Worm (Caenorhabditis elegans): Measurements from ENCODE around the gene sulp-7.

ce11 chrX:11050335-11050734, 30.1 kb upstream of the sulp-7 start:
- TF ChIP-seq tab-1 (GFP tag; IDR thresholded peaks at IDR 0.05), result no peak
- TF ChIP-seq ztf-29 (GFP tag; IDR thresholded peaks at IDR 0.05), result no peak
